Fruit fly (Drosophila melanogaster): ENCODE data around the gene bru1.

dm6 chr2L:12356141-12356540, 181.3 kb downstream of the bru1 start, which contains the start of gene CG17010:
- no peak for TF ChIP-seq Sin3A (optimal IDR thresholded peaks at IDR 0.05)
- TF ChIP-seq psq (optimal IDR thresholded peaks at IDR 0.05) = no peak
- no peak for TF ChIP-seq h (optimal IDR thresholded peaks at IDR 0.05)
- TF ChIP-seq Myc (optimal IDR thresholded peaks at IDR 0.05) = no peak

Measured in Kc167 (cell line).